Worm (Caenorhabditis elegans) whole organism, mixed stage, embryonic: ENCODE results near the gene T12A2.3.

Experiments used
- ceh-39 ChIP-seq: fragments of 150-350 bp; optimal IDR thresholded peaks from 2 replicates; lab custom pipeline; 2014; ENCODE audit warnings: missing biosample characterization, missing genetic modification characterization
- ceh-83 ChIP-seq: fragments of 200-800 bp; sonication (Bioruptor generic); optimal IDR thresholded peaks from 2 replicates; lab custom pipeline; 2018; ENCODE audit warnings: mild to moderate bottlenecking, missing genetic modification characterization, missing compliant biosample characterization
- ces-1 ChIP-seq: fragments of 150-350 bp; optimal IDR thresholded peaks from 2 replicates; lab custom pipeline; 2014; ENCODE audit warnings: missing biosample characterization, missing genetic modification reagents, missing genetic modification characterization
- elt-1 ChIP-seq: sonication (generic microtip); optimal IDR thresholded peaks from 2 replicates; lab custom pipeline; 2017; ENCODE audit warnings: missing genetic modification characterization, mild to moderate bottlenecking, missing compliant biosample characterization, antibody characterized with exemption, moderate library complexity, borderline replicate concordance; ENCODE audit not compliant: insufficient read depth
- elt-3 ChIP-seq: fragments of 150-350 bp; optimal IDR thresholded peaks from 2 replicates; lab custom pipeline; 2014; ENCODE audit warnings: missing biosample characterization, missing genetic modification characterization
- hlh-1 ChIP-seq: fragments of 150-350 bp; optimal IDR thresholded peaks from 2 replicates; lab custom pipeline; 2014; ENCODE audit warnings: missing biosample characterization, missing genetic modification reagents, missing genetic modification characterization
- lin-13 ChIP-seq: fragments of 150-350 bp; optimal IDR thresholded peaks from 2 replicates; lab custom pipeline; 2014; ENCODE audit warnings: missing biosample characterization, missing genetic modification characterization
- lsy-2 ChIP-seq: fragments of 150-350 bp; optimal IDR thresholded peaks from 2 replicates; lab custom pipeline; 2014; ENCODE audit warnings: missing biosample characterization, missing genetic modification characterization
- mls-2 ChIP-seq: sonication (generic microtip); optimal IDR thresholded peaks from 2 replicates; lab custom pipeline; 2016; ENCODE audit warnings: mild to moderate bottlenecking, missing genetic modification characterization, moderate library complexity, missing compliant biosample characterization
- nhr-237 ChIP-seq: fragments of 150-350 bp; optimal IDR thresholded peaks from 2 replicates; lab custom pipeline; 2014; ENCODE audit warnings: missing biosample characterization, missing genetic modification characterization
- pha-4 ChIP-seq: fragments of 150-350 bp; optimal IDR thresholded peaks from 2 replicates; lab custom pipeline; 2018; ENCODE audit warnings: missing biosample characterization, missing genetic modification reagents, missing genetic modification characterization
- unc-39 ChIP-seq: fragments of 150-350 bp; optimal IDR thresholded peaks from 2 replicates; lab custom pipeline; 2014; ENCODE audit warnings: missing biosample characterization, missing genetic modification characterization

ce11 chrIII:6258262-6258661 lies 17.6 kb downstream of the T12A2.3 start, which contains the start of gene srg-1:
- TF ChIP-seq pha-4 = no peak
- TF ChIP-seq ceh-83 (GFP tag; lab: Kevin White, UChicago) = no peak
- TF ChIP-seq ceh-39 = no peak
- TF ChIP-seq hlh-1 (tag; lab: Kevin White, UChicago) = no peak
- no peak for TF ChIP-seq nhr-237 (tag; lab: Kevin White, UChicago)
- TF ChIP-seq ces-1 = no peak
- no peak for TF ChIP-seq lin-13 (tag; lab: Kevin White, UChicago)
- no peak for TF ChIP-seq unc-39 (tag; lab: Kevin White, UChicago)
- no peak for TF ChIP-seq mls-2 (tag; lab: Kevin White, UChicago)
- TF ChIP-seq lsy-2 (tag; lab: Kevin White, UChicago) = no peak
- TF ChIP-seq elt-3 = no peak
- TF ChIP-seq elt-1 (tag; lab: Kevin White, UChicago) = no peak
